Worm (Caenorhabditis elegans) whole organism, L4 larva: Measurements from ENCODE around the gene T20D4.19.

Source experiments
- F26F4.8 ChIP-seq: fragments of 200-800 bp; sonication (Bioruptor generic); conservative IDR thresholded peaks from 2 replicates; pipeline ENCODE4 v1.3.6; 2022; ENCODE audit warnings: missing genetic modification characterization, missing compliant biosample characterization
- T20F7.1 ChIP-seq: fragments of 200-800 bp; sonication (Bioruptor generic); optimal IDR thresholded peaks from 2 replicates; lab custom pipeline; 2018; ENCODE audit warnings: mild to moderate bottlenecking, missing genetic modification characterization, missing compliant biosample characterization
- Y75B8A.6 ChIP-seq: fragments of 200-800 bp; sonication (Bioruptor generic); IDR thresholded peaks from 2 replicates; pipeline ENCODE4 v1.3.6; 2022; ENCODE audit warnings: missing genetic modification reagents, missing genetic modification characterization, missing compliant biosample characterization
- ZK337.2 ChIP-seq: fragments of 200-800 bp; sonication (Bioruptor generic); IDR thresholded peaks from 2 replicates; pipeline ENCODE4 v1.3.6; 2022; ENCODE audit warnings: missing genetic modification reagents, missing genetic modification characterization, missing compliant biosample characterization
- aha-1 ChIP-seq: fragments of 150-350 bp; peaks from one replicate; lab custom pipeline; 2014; ENCODE audit warnings: missing biosample characterization, missing genetic modification characterization
- arid-1 ChIP-seq: fragments of 200-800 bp; sonication (Bioruptor generic); conservative IDR thresholded peaks from 2 replicates; pipeline ENCODE4 v1.3.6; 2022; ENCODE audit warnings: missing genetic modification reagents, missing genetic modification characterization, missing compliant biosample characterization
- ceh-62 ChIP-seq: sonication (generic microtip); optimal IDR thresholded peaks from 2 replicates; lab custom pipeline; 2017; ENCODE audit warnings: missing biosample characterization, missing genetic modification characterization
- ces-1 ChIP-seq: fragments of 150-350 bp; sonication (generic microtip); optimal IDR thresholded peaks from 4 replicates; lab custom pipeline; 2014; ENCODE audit warnings: missing biosample characterization, missing genetic modification reagents, missing genetic modification characterization
- daf-12 ChIP-seq: fragments of 150-350 bp; optimal IDR thresholded peaks from 2 replicates; lab custom pipeline; 2014; ENCODE audit warnings: missing biosample characterization, missing genetic modification reagents, missing genetic modification characterization
- dmd-6 ChIP-seq: fragments of 200-800 bp; sonication (Bioruptor generic); IDR thresholded peaks from 2 replicates; pipeline ENCODE4 v1.3.6; 2022; ENCODE audit warnings: missing genetic modification reagents, missing genetic modification characterization, missing compliant biosample characterization
- dmd-9 ChIP-seq: fragments of 200-800 bp; sonication (Bioruptor generic); IDR thresholded peaks from 2 replicates; pipeline ENCODE4 v1.3.6; 2022; ENCODE audit warnings: missing genetic modification reagents, missing genetic modification characterization, missing compliant biosample characterization
- duxl-1 ChIP-seq: sonication (generic microtip); optimal IDR thresholded peaks from 2 replicates; lab custom pipeline; 2016; ENCODE audit warnings: mild to moderate bottlenecking, missing genetic modification characterization, moderate library complexity, missing compliant biosample characterization; ENCODE audit not compliant: poor library complexity
- hif-1 ChIP-seq, 2 experiments: sonication (generic microtip); optimal IDR thresholded peaks; 2 replicates each; lab custom pipeline; 2016 to 2017; ENCODE audit warnings: missing compliant biosample characterization in 2 of 2, missing genetic modification characterization in 2 of 2, missing genetic modification reagents in 2 of 2, missing genotype in 2 of 2, mild to moderate bottlenecking in 1 of 2
- hlh-11 ChIP-seq: fragments of 200-800 bp; sonication (Bioruptor generic); optimal IDR thresholded peaks from 2 replicates; lab custom pipeline; 2018; ENCODE audit warnings: mild to moderate bottlenecking, missing genetic modification characterization, missing compliant biosample characterization
- jun-1 ChIP-seq: fragments of 150-350 bp; optimal IDR thresholded peaks from 2 replicates; lab custom pipeline; 2014; ENCODE audit warnings: missing biosample characterization, missing genetic modification reagents, missing genetic modification characterization
- lsy-2 ChIP-seq, 2 experiments: fragments of 150-350 bp in 1 of 2; sonication (generic microtip) in 1 of 2; optimal IDR thresholded peaks; 2 replicates each; lab custom pipeline; 2014 to 2017; ENCODE audit warnings: missing biosample characterization in 2 of 2, missing genetic modification characterization in 2 of 2
- mdt-29 ChIP-seq: fragments of 200-800 bp; sonication (Bioruptor generic); IDR thresholded peaks from 2 replicates; pipeline ENCODE4 v1.3.6; 2022; ENCODE audit warnings: missing genetic modification reagents, missing genetic modification characterization, missing compliant biosample characterization
- mxl-3 ChIP-seq: fragments of 200-800 bp; sonication (Bioruptor generic); optimal IDR thresholded peaks from 2 replicates; lab custom pipeline; 2018; ENCODE audit warnings: mild to moderate bottlenecking, missing genetic modification characterization, missing compliant biosample characterization
- nhr-10 ChIP-seq: fragments of 150-350 bp; optimal IDR thresholded peaks from 2 replicates; lab custom pipeline; 2014; ENCODE audit warnings: missing biosample characterization, missing genetic modification characterization
- nhr-237 ChIP-seq: sonication (generic microtip); optimal IDR thresholded peaks from 2 replicates; lab custom pipeline; 2017; ENCODE audit warnings: missing biosample characterization, missing genetic modification characterization
- nhr-28 ChIP-seq: fragments of 150-350 bp; optimal IDR thresholded peaks from 2 replicates; lab custom pipeline; 2014; ENCODE audit warnings: missing biosample characterization, missing genetic modification characterization
- nhr-48 ChIP-seq: sonication (generic microtip); optimal IDR thresholded peaks from 2 replicates; lab custom pipeline; 2016; ENCODE audit warnings: mild to moderate bottlenecking, missing genetic modification characterization, missing compliant biosample characterization
- nhr-6 ChIP-seq: fragments of 150-350 bp; optimal IDR thresholded peaks from 2 replicates; lab custom pipeline; 2014; ENCODE audit warnings: missing biosample characterization, missing genetic modification characterization
- set-16 ChIP-seq: fragments of 200-800 bp; sonication (Bioruptor generic); IDR thresholded peaks from 2 replicates; pipeline ENCODE4 v1.3.6; 2022; ENCODE audit warnings: missing genetic modification reagents, missing genetic modification characterization, missing compliant biosample characterization
- spr-3 ChIP-seq: fragments of 200-800 bp; sonication (Bioruptor generic); optimal IDR thresholded peaks from 2 replicates; lab custom pipeline; 2018; ENCODE audit warnings: mild to moderate bottlenecking, missing genetic modification characterization, missing compliant biosample characterization
- tra-1 ChIP-seq: fragments of 200-800 bp; sonication (Bioruptor generic); IDR thresholded peaks from 2 replicates; pipeline ENCODE4 v1.3.6; 2022; ENCODE audit warnings: missing genetic modification reagents, missing genetic modification characterization, missing compliant biosample characterization
- unc-62 ChIP-seq, 3 experiments: fragments of 150-350 bp in 1 of 3; sonication (generic microtip); optimal IDR thresholded peaks in 2 of 3; peaks in 1 of 3; 1 replicate in 1 of 3; 2 replicates in 2 of 3; lab custom pipeline; 2014 to 2017; ENCODE audit warnings: missing biosample characterization in 3 of 3, missing genetic modification characterization in 3 of 3, missing genetic modification reagents in 3 of 3, missing genotype in 1 of 3
- vab-7 ChIP-seq: fragments of 200-800 bp; sonication (Bioruptor generic); IDR thresholded peaks from 2 replicates; pipeline ENCODE4 v1.3.6; 2022; ENCODE audit warnings: missing genetic modification reagents, missing genetic modification characterization, missing compliant biosample characterization
- zfp-2 ChIP-seq: sonication (generic microtip); optimal IDR thresholded peaks from 2 replicates; lab custom pipeline; 2016; ENCODE audit warnings: mild to moderate bottlenecking, missing genetic modification characterization, missing compliant biosample characterization
- zfp-3 ChIP-seq: fragments of 200-800 bp; sonication (Bioruptor generic); conservative IDR thresholded peaks from 2 replicates; pipeline ENCODE4 v1.3.6; 2022; ENCODE audit warnings: missing genetic modification reagents, missing genetic modification characterization, missing compliant biosample characterization

T20D4.19 gene

ce11 chrV:3424341-3424740, 7.1 kb downstream of the T20D4.19 start, which contains the start of gene srab-21:
TSS of gene srab-21 (minus strand) at chrV:3424441.
- TF ChIP-seq vab-7 (GFP tag; lab: Robert Waterston, UW) (no peak), unc-62 (GFP tag; optimal IDR thresholded peaks at IDR 0.05 in 1 of 2; lab: Kevin White, UChicago) (peak in 1 of 2 experiments; percentile 15), unc-62 (tag; optimal IDR thresholded peaks at IDR 0.05; lab: Kevin White, UChicago) (no peak)
- TF ChIP-seq, all 104 proteins: peak for 1

DNA sequence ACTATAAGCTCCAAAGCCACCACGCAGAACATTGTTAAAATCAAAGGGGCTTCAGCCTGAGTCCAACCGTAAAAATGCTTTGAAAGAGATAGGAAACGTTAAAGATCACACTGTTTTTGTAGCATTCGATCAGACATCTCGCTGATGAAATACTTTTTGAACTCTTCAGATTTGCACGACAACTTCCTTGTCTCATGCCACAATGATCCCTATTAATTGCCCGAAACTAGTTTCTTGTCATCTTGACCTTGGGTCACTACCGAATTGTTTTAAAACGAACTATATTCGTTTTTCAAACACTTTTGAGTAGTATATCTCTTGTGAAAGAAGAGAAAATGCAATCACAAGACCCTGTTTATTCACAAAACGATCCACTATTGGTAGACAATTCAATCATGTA, 13.5 kb downstream of the T20D4.19 start, which contains the start of gene T20D4.3:
Gene T20D4.3 (plus strand): TSS at position 301 of the 400 bp plus-strand sequence.
- no peak for TF ChIP-seq mdt-29 (GFP tag; lab: Robert Waterston, UW)
- no peak for TF ChIP-seq mxl-3
- TF ChIP-seq F26F4.8 = no peak
- TF ChIP-seq vab-7 (GFP tag; lab: Robert Waterston, UW) = no peak
- TF ChIP-seq unc-62 (GFP tag; optimal IDR thresholded peaks at IDR 0.05 in 1 of 2; lab: Kevin White, UChicago) = peak in 1 of 2 experiments; percentile 61
- no peak for TF ChIP-seq unc-62 (tag; optimal IDR thresholded peaks at IDR 0.05; lab: Kevin White, UChicago)
- TF ChIP-seq ceh-62 (tag; lab: Kevin White, UChicago) = no peak
- TF ChIP-seq, all 104 proteins: peak for 1

- TF ChIP-seq dmd-6 (GFP tag; lab: Robert Waterston, UW) = 0 out of 2 replicates have a peak, but pooled peaks have one; percentile 15
- TF ChIP-seq zfp-3 (GFP tag; lab: Robert Waterston, UW) = no peak
- TF ChIP-seq dmd-9 = no peak
- no peak for TF ChIP-seq nhr-10 (tag; lab: Kevin White, UChicago)
- TF ChIP-seq lsy-2 (tag; optimal IDR thresholded peaks at IDR 0.05; lab: Kevin White, UChicago) = no peak
- no peak for TF ChIP-seq spr-3 (GFP tag; lab: Kevin White, UChicago)
- TF ChIP-seq daf-12 (tag; lab: Kevin White, UChicago) = no peak
- TF ChIP-seq jun-1 (tag; lab: Kevin White, UChicago) = no peak
Measured at ce11 chrV:3413010-3413409, 18.4 kb downstream of the T20D4.19 start, which contains the start of gene txt-11. TSS of gene txt-11 (plus strand) at chrV:3413310.

DNA sequence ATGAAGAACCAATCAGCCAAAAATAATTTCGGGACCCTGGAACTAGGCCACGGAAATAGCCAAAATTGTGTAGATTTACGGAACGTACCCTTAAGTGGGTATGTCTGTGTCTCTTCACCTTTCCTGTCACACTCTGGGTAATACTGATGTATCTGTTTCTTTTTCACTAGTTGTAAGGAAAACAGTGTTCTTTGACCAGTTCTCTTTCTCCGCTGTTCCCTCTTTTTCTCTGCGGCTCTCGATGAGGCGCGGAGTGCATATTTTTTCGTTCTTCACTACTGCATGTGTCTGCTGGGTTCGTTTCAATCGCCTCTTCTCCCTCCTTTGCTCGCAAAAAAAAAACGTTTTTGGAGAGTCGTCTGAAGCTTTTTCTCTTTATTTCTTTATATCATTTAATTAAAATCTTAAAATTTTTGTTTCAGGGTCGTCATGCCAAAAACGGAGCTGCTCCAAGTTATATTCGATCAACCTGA, 21.3 kb downstream of the T20D4.19 start, which contains the start of gene arrd-22:
Gene arrd-22 (plus strand): TSS at position 423 of the 473 bp plus-strand sequence.
- TF ChIP-seq tra-1 (GFP tag; lab: Robert Waterston, UW) = 0 out of 2 replicates have a peak, but pooled peaks have one; percentile 35
- TF ChIP-seq hif-1 (tag; optimal IDR thresholded peaks at IDR 0.05; lab: Kevin White, UChicago) = no peak
- peak; percentile 75 for TF ChIP-seq duxl-1 (tag; lab: Kevin White, UChicago)
- TF ChIP-seq unc-62 (GFP tag; optimal IDR thresholded peaks at IDR 0.05 in 1 of 2; lab: Kevin White, UChicago) = peak in 1 of 2 experiments; percentile 94
- TF ChIP-seq unc-62 (tag; optimal IDR thresholded peaks at IDR 0.05; lab: Kevin White, UChicago) = no peak
- TF ChIP-seq set-16 (GFP tag; lab: Robert Waterston, UW) = no peak
- peak; percentile 74 for TF ChIP-seq dmd-6 (GFP tag; lab: Robert Waterston, UW)
- TF ChIP-seq nhr-6 (tag; lab: Kevin White, UChicago) = no peak
- no peak for TF ChIP-seq nhr-237 (tag; lab: Kevin White, UChicago)
- TF ChIP-seq aha-1 (tag; lab: Kevin White, UChicago) = peak; percentile 36
- TF ChIP-seq nhr-28 (tag; lab: Kevin White, UChicago) = peak; percentile 53
- TF ChIP-seq T20F7.1 (GFP tag; lab: Kevin White, UChicago) = no peak
- peak; percentile 43 for TF ChIP-seq hlh-11
- no peak for TF ChIP-seq lsy-2 (tag; optimal IDR thresholded peaks at IDR 0.05; lab: Kevin White, UChicago)
- no peak for TF ChIP-seq arid-1
- peak; percentile 4 for TF ChIP-seq ces-1 (GFP tag; lab: Kevin White, UChicago)
- TF ChIP-seq nhr-48 = peak; percentile 23
- no peak for TF ChIP-seq zfp-2 (tag; lab: Kevin White, UChicago)

DNA sequence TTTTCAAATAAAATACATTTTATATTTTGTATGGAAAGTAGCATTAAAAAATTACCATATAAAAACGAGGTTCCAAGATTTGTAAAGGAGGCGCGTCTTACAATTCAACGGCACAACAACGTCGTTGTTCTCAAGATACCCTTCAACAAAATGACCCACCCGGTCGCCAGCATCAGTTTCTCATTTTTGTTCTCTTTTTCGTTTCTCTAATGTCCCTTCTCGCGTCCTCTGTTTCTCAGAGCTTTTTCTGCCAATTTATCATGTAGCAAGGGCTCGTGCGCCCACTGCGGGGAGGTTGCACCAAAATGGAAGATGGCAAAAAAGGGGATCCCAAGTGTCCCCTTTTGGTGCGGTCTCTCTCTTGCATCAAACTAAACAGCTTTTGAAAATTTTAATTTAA, 21.9 kb downstream of the T20D4.19 start:
- TF ChIP-seq aha-1 (tag; lab: Kevin White, UChicago) = peak; percentile 81
- TF ChIP-seq ZK337.2 (GFP tag; lab: Robert Waterston, UW) = 0 out of 2 replicates have a peak, but pooled peaks have one; percentile 7
- no peak for TF ChIP-seq Y75B8A.6 (GFP tag; lab: Robert Waterston, UW)
- peak in 1 of 2 experiments; percentile 61 for TF ChIP-seq unc-62 (GFP tag; optimal IDR thresholded peaks at IDR 0.05 in 1 of 2; lab: Kevin White, UChicago)
- no peak for TF ChIP-seq unc-62 (tag; optimal IDR thresholded peaks at IDR 0.05; lab: Kevin White, UChicago)
